Fruit fly (Drosophila melanogaster) whole organism, embryonic: Measurements from ENCODE around the gene D1.

ENCODE experiments used
- Abd-B ChIP-seq: fragments of 200-800 bp; sonication (Bioruptor generic); optimal IDR thresholded peaks from 2 replicates; lab custom pipeline; 2018; ENCODE audit warnings: missing biosample characterization, mild to moderate bottlenecking, missing genetic modification characterization, moderate library complexity
- Atf3 ChIP-seq: fragments of 200-800 bp; sonication (Bioruptor generic); optimal IDR thresholded peaks from 3 replicates; lab custom pipeline; 2016; ENCODE audit warnings: missing biosample characterization, missing genetic modification characterization
- BtbVII ChIP-seq: fragments of 200-800 bp; sonication (Bioruptor generic); optimal IDR thresholded peaks from 3 replicates; lab custom pipeline; 2017; ENCODE audit warnings: missing biosample characterization, mild to moderate bottlenecking, missing genetic modification characterization
- Bteb2 ChIP-seq: fragments of 200-800 bp; sonication (Bioruptor generic); optimal IDR thresholded peaks from 2 replicates; lab custom pipeline; 2016; ENCODE audit warnings: missing biosample characterization, missing genetic modification characterization
- CG10267 ChIP-seq: fragments of 200-800 bp; sonication (Bioruptor generic); optimal IDR thresholded peaks from 2 replicates; lab custom pipeline; 2018; ENCODE audit warnings: missing biosample characterization, mild to moderate bottlenecking, missing genetic modification characterization, moderate library complexity
- CG11085 ChIP-seq: fragments of 200-800 bp; sonication (Bioruptor generic); IDR thresholded peaks from 2 replicates; pipeline ENCODE4 v1.3.6; 2022; ENCODE audit warnings: missing biosample characterization, missing genetic modification characterization
- CG11093 ChIP-seq: fragments of 200-800 bp; sonication (Bioruptor generic); IDR thresholded peaks from 3 replicates; pipeline ENCODE4 v1.3.6; 2022; ENCODE audit warnings: missing biosample characterization, missing genetic modification characterization
- CG12942 ChIP-seq: fragments of 200-800 bp; sonication (Bioruptor generic); optimal IDR thresholded peaks from 3 replicates; lab custom pipeline; 2016; ENCODE audit warnings: missing biosample characterization, missing genetic modification characterization
- CG15269 ChIP-seq: fragments of 200-800 bp; sonication (Bioruptor generic); optimal IDR thresholded peaks from 2 replicates; lab custom pipeline; 2018; ENCODE audit warnings: missing biosample characterization, mild to moderate bottlenecking, missing genetic modification characterization, moderate library complexity
- CG1602 ChIP-seq: fragments of 200-800 bp; sonication (Bioruptor generic); optimal IDR thresholded peaks from 3 replicates; lab custom pipeline; 2016; ENCODE audit warnings: missing biosample characterization, missing genetic modification characterization
- CG17361 ChIP-seq: fragments of 200-800 bp; sonication (Bioruptor generic); IDR thresholded peaks from 3 replicates; pipeline ENCODE4 v1.3.6; 2022; ENCODE audit warnings: missing biosample characterization, missing genetic modification characterization
- CG18764 ChIP-seq: fragments of 200-800 bp; sonication (Bioruptor generic); optimal IDR thresholded peaks from 3 replicates; lab custom pipeline; 2016; ENCODE audit warnings: missing biosample characterization, missing genetic modification characterization
- CG2678 ChIP-seq: fragments of 200-800 bp; sonication (Bioruptor generic); optimal IDR thresholded peaks from 3 replicates; lab custom pipeline; 2019; ENCODE audit warnings: missing biosample characterization, mild to moderate bottlenecking, missing genetic modification characterization, moderate library complexity
- CG3163 ChIP-seq: fragments of 200-800 bp; sonication (Bioruptor generic); optimal IDR thresholded peaks from 3 replicates; lab custom pipeline; 2016; ENCODE audit warnings: missing biosample characterization, missing genetic modification characterization
- CG34376 ChIP-seq: fragments of 200-800 bp; sonication (Bioruptor generic); optimal IDR thresholded peaks from 2 replicates; lab custom pipeline; 2018; ENCODE audit warnings: missing biosample characterization, mild to moderate bottlenecking, missing genetic modification characterization
- CG4424 ChIP-seq: fragments of 200-800 bp; sonication (Bioruptor generic); optimal IDR thresholded peaks from 3 replicates; lab custom pipeline; 2016; ENCODE audit warnings: missing biosample characterization, missing genetic modification characterization
- CG5245 ChIP-seq: fragments of 200-800 bp; sonication (Bioruptor generic); optimal IDR thresholded peaks from 3 replicates; lab custom pipeline; 2016; ENCODE audit warnings: missing biosample characterization, missing genetic modification characterization
- CG5953 ChIP-seq: fragments of 200-800 bp; sonication (Bioruptor generic); IDR thresholded peaks from 2 replicates; pipeline ENCODE4 v1.3.6; 2022; ENCODE audit warnings: missing biosample characterization, missing genetic modification characterization
- Camta ChIP-seq: fragments of 200-800 bp; sonication (Bioruptor generic); optimal IDR thresholded peaks from 2 replicates; lab custom pipeline; 2016; ENCODE audit warnings: missing biosample characterization, missing genetic modification characterization
- HLH3B ChIP-seq: fragments of 200-800 bp; sonication (Bioruptor generic); IDR thresholded peaks from 2 replicates; pipeline ENCODE4 v1.3.6; 2022; ENCODE audit warnings: missing biosample characterization, missing genetic modification characterization
- Hsf ChIP-seq: fragments of 200-800 bp; sonication (Bioruptor generic); optimal IDR thresholded peaks from 3 replicates; lab custom pipeline; 2016; ENCODE audit warnings: missing biosample characterization, missing genetic modification characterization
- MBD-R2 ChIP-seq: fragments of 200-800 bp; sonication (Bioruptor generic); IDR thresholded peaks from 2 replicates; pipeline ENCODE4 v1.3.6; 2022; ENCODE audit warnings: missing biosample characterization, missing genetic modification characterization
- Neu2 ChIP-seq: fragments of 200-800 bp; sonication (Bioruptor generic); optimal IDR thresholded peaks from 3 replicates; lab custom pipeline; 2016; ENCODE audit warnings: missing biosample characterization, missing genetic modification characterization, borderline replicate concordance
- Rfx ChIP-seq: fragments of 200-800 bp; sonication (Bioruptor generic); IDR thresholded peaks from 2 replicates; pipeline ENCODE4 v1.3.6; 2022; ENCODE audit warnings: missing biosample characterization, missing genetic modification characterization
- Side ChIP-seq: fragments of 200-800 bp; sonication (Bioruptor generic); optimal IDR thresholded peaks from 2 replicates; lab custom pipeline; 2016; ENCODE audit warnings: missing biosample characterization, missing genetic modification characterization
- Trl ChIP-seq, 3 experiments: fragments of >200 bp in 2 of 3; fragments of 200-800 bp in 1 of 3; sonication (Bioruptor generic) in 1 of 3; optimal IDR thresholded peaks; 2 replicates in 1 of 3; 3 replicates in 2 of 3; lab custom pipeline; 2016 to 2017; ENCODE audit warnings: missing biosample characterization in 1 of 3, missing genetic modification characterization in 1 of 3
- Vsx1 ChIP-seq: fragments of 200-800 bp; sonication (Bioruptor generic); optimal IDR thresholded peaks from 2 replicates; lab custom pipeline; 2017; ENCODE audit warnings: missing biosample characterization, mild to moderate bottlenecking, missing genetic modification characterization, missing genetic modification reagents
- caup ChIP-seq: fragments of 200-800 bp; sonication (Bioruptor generic); optimal IDR thresholded peaks from 3 replicates; lab custom pipeline; 2017; ENCODE audit warnings: missing biosample characterization, mild to moderate bottlenecking, missing genetic modification characterization, moderate library complexity; ENCODE audit not compliant: severe bottlenecking
- chinmo ChIP-seq: fragments of 200-800 bp; sonication (Bioruptor generic); IDR thresholded peaks from 4 replicates; pipeline ENCODE4 v1.3.6; 2022; ENCODE audit warnings: missing biosample characterization, missing genetic modification characterization; ENCODE audit not compliant: partially characterized antibody
- da ChIP-seq: fragments of 200-800 bp; sonication (Bioruptor generic); optimal IDR thresholded peaks from 2 replicates; lab custom pipeline; 2016; ENCODE audit warnings: missing biosample characterization, missing genetic modification characterization
- ewg ChIP-seq: fragments of 200-800 bp; sonication (Bioruptor generic); optimal IDR thresholded peaks from 3 replicates; lab custom pipeline; 2017; ENCODE audit warnings: mild to moderate bottlenecking, missing biosample characterization, missing genetic modification reagents, missing genetic modification characterization
- her ChIP-seq: fragments of 200-800 bp; sonication (Bioruptor generic); optimal IDR thresholded peaks from 2 replicates; lab custom pipeline; 2016; ENCODE audit warnings: missing biosample characterization, missing genetic modification characterization
- lmd ChIP-seq: fragments of 200-800 bp; sonication (Bioruptor generic); IDR thresholded peaks from 2 replicates; pipeline ENCODE4 v1.3.6; 2022; ENCODE audit warnings: missing biosample characterization, missing genetic modification characterization
- lola ChIP-seq, 3 experiments: fragments of >200 bp in 2 of 3; fragments of 200-800 bp in 1 of 3; sonication (Bioruptor generic) in 1 of 3; optimal IDR thresholded peaks; 2 replicates each; lab custom pipeline; 2017 to 2019; ENCODE audit warnings: missing biosample characterization in 3 of 3, missing genetic modification characterization in 3 of 3, mild to moderate bottlenecking in 1 of 3, moderate library complexity in 1 of 3
- maf-S ChIP-seq: fragments of 200-800 bp; sonication (Bioruptor generic); optimal IDR thresholded peaks from 2 replicates; lab custom pipeline; 2016; ENCODE audit warnings: missing biosample characterization, missing genetic modification characterization
- salm ChIP-seq: fragments of 200-800 bp; sonication (Bioruptor generic); optimal IDR thresholded peaks from 2 replicates; lab custom pipeline; 2018; ENCODE audit warnings: missing biosample characterization, mild to moderate bottlenecking, missing genetic modification characterization
- sim ChIP-seq: fragments of 200-800 bp; sonication (Bioruptor generic); IDR thresholded peaks from 2 replicates; pipeline ENCODE4 v1.3.6; 2022; ENCODE audit warnings: missing biosample characterization, missing genetic modification characterization
- stwl ChIP-seq: fragments of 200-800 bp; sonication (Bioruptor generic); optimal IDR thresholded peaks from 3 replicates; lab custom pipeline; 2018; ENCODE audit warnings: missing biosample characterization, mild to moderate bottlenecking, missing genetic modification characterization, moderate library complexity
- sug ChIP-seq: fragments of 200-800 bp; optimal IDR thresholded peaks from 2 replicates; lab custom pipeline; 2019; ENCODE audit warnings: missing biosample characterization, mild to moderate bottlenecking, missing genetic modification characterization, moderate library complexity
- tna ChIP-seq: fragments of 200-800 bp; sonication (Bioruptor generic); IDR thresholded peaks from 2 replicates; pipeline ENCODE4 v1.3.6; 2022; ENCODE audit warnings: missing biosample characterization, missing genetic modification characterization; ENCODE audit not compliant: partially characterized antibody
- unpg ChIP-seq: fragments of 200-800 bp; sonication (Bioruptor generic); optimal IDR thresholded peaks from 3 replicates; lab custom pipeline; 2018; ENCODE audit warnings: missing biosample characterization, mild to moderate bottlenecking, missing genetic modification characterization, moderate library complexity
- vvl ChIP-seq: fragments of 200-800 bp; sonication (Bioruptor generic); IDR thresholded peaks from 2 replicates; pipeline ENCODE4 v1.3.6; 2022; ENCODE audit warnings: missing biosample characterization, missing genetic modification characterization
- wor ChIP-seq: fragments of 200-800 bp; sonication (Bioruptor generic); IDR thresholded peaks from 2 replicates; pipeline ENCODE4 v1.3.6; 2022; ENCODE audit warnings: missing biosample characterization, missing genetic modification characterization
- zen ChIP-seq: fragments of 200-800 bp; sonication (Bioruptor generic); optimal IDR thresholded peaks from 3 replicates; lab custom pipeline; 2018; ENCODE audit warnings: missing biosample characterization, mild to moderate bottlenecking, missing genetic modification characterization, moderate library complexity

The D1 gene

DNA sequence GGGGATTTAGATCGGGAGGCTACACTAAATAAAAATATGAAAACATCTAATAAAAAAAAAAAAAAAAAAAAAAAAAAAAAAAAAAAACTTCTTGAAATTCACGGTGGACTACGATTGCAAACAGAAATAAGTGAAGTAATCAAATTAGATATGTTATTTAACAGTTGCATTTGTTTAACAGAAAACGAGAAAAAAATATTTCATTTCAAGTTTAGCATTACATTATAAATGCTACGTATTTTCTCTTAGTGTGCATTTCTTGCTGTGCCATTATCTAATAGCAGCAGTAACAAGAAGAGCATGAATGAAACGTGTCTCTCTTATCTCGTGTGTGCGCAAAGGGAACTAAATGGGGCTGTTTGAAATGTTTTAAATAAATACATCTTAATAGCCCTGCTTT lies 15.6 kb downstream of the D1 start (continued):
- TF ChIP-seq HLH3B (GFP tag; lab: Robert Waterston, UW) (peak; percentile 73), her (GFP tag; lab: Kevin White, UChicago) (peak; percentile 10), CG3163 (GFP tag; lab: Kevin White, UChicago) (peak; percentile 19), salm (peak; percentile 24), da (GFP tag; lab: Kevin White, UChicago) (peak; percentile 45), Abd-B (GFP tag; lab: Kevin White, UChicago) (peak; percentile 62), zen (tag; lab: Kevin White, UChicago) (peak; percentile 49), Neu2 (GFP tag; lab: Kevin White, UChicago) (no peak), vvl (GFP tag; lab: Robert Waterston, UW) (peak; percentile 84), CG10267 (tag; lab: Kevin White, UChicago) (peak; percentile 20), wor (GFP tag; lab: Robert Waterston, UW) (peak; percentile 57), CG11093 (no peak), CG18764 (GFP tag; lab: Kevin White, UChicago) (peak; percentile 51), BtbVII (GFP tag; lab: Kevin White, UChicago) (peak; percentile 36), Atf3 (GFP tag; lab: Kevin White, UChicago) (peak; percentile 25), maf-S (peak; percentile 27), ewg (GFP tag; lab: Kevin White, UChicago) (peak; percentile 46), CG12942 (GFP tag; lab: Kevin White, UChicago) (peak; percentile 57), sim (GFP tag; lab: Robert Waterston, UW) (peak; percentile 74), CG34376 (GFP tag; lab: Kevin White, UChicago) (no peak), CG1602 (GFP tag; lab: Kevin White, UChicago) (peak; percentile 70), CG2678 (tag; lab: Kevin White, UChicago) (peak; percentile 65), lola (GFP tag; optimal IDR thresholded peaks at IDR 0.05; lab: Kevin White, UChicago) (peak in 1 of 3 experiments; percentile 53), sug (peak; percentile 25), stwl (tag; lab: Kevin White, UChicago) (peak; percentile 13), CG17361 (GFP tag; lab: Robert Waterston, UW) (peak; percentile 77), CG5245 (GFP tag; lab: Kevin White, UChicago) (peak; percentile 53), Bteb2 (GFP tag; lab: Kevin White, UChicago) (peak; percentile 51), Side (GFP tag; lab: Kevin White, UChicago) (peak; percentile 45), CG11085 (GFP tag; lab: Robert Waterston, UW) (peak; percentile 36; the same call in 1 of the 2 replicates), Hsf (peak; percentile 75), lmd (GFP tag; lab: Robert Waterston, UW) (peak; percentile 75), unpg (GFP tag; lab: Kevin White, UChicago) (peak; percentile 81), CG5953 (GFP tag; lab: Robert Waterston, UW) (peak; percentile 45; the same call in 1 of the 2 replicates), Rfx (GFP tag; lab: Robert Waterston, UW) (peak; percentile 65), Camta (peak; percentile 53), tna (GFP tag; lab: Robert Waterston, UW) (no peak), Vsx1 (peak; percentile 16), CG4424 (peak; percentile 82), CG15269 (peak; percentile 70), chinmo (GFP tag; lab: Robert Waterston, UW) (no peak), MBD-R2 (GFP tag; lab: Robert Waterston, UW) (no peak), Trl (optimal IDR thresholded peaks at IDR 0.05; lab: Kevin White, UChicago) (no peak), Trl (GFP tag; optimal IDR thresholded peaks at IDR 0.05; lab: Kevin White, UChicago) (peak; percentile 56), caup (GFP tag; lab: Kevin White, UChicago) (peak; percentile 34)
